Fruit fly (Drosophila melanogaster) whole organism, prepupa: ENCODE data around the gene Tssk.
A peak's percentile ranks its signal among the peaks of the same experiment; 100 is the strongest.

Experiments used
- Blimp-1 ChIP-seq: fragments of 200-800 bp; sonication (Bioruptor generic); optimal IDR thresholded peaks from 3 replicates; lab custom pipeline; 2017; ENCODE audit warnings: missing biosample characterization, missing genetic modification characterization, mild to moderate bottlenecking, moderate library complexity, missing genetic modification reagents
- CG10669 ChIP-seq: fragments of 200-800 bp; sonication (Bioruptor generic); optimal IDR thresholded peaks from 3 replicates; lab custom pipeline; 2018; ENCODE audit warnings: missing biosample characterization, mild to moderate bottlenecking, missing genetic modification characterization, moderate library complexity
- CG11294 ChIP-seq: fragments of 200-800 bp; sonication (Bioruptor generic); IDR thresholded peaks from 2 replicates; pipeline ENCODE4 v1.3.6; 2022; ENCODE audit warnings: missing biosample characterization, missing genetic modification characterization
- CG11762 ChIP-seq: fragments of 200-800 bp; sonication (Bioruptor generic); optimal IDR thresholded peaks from 3 replicates; lab custom pipeline; 2016; ENCODE audit warnings: missing biosample characterization, missing genetic modification characterization; ENCODE audit not compliant: insufficient read depth
- CG3032 ChIP-seq: fragments of 200-800 bp; optimal IDR thresholded peaks from 2 replicates; lab custom pipeline; 2019; ENCODE audit warnings: missing biosample characterization, mild to moderate bottlenecking, missing genetic modification characterization, moderate library complexity
- CG31627 ChIP-seq: fragments of 200-800 bp; sonication (Bioruptor generic); optimal IDR thresholded peaks from 3 replicates; lab custom pipeline; 2016; ENCODE audit warnings: missing biosample characterization, missing genetic modification characterization
- CG32006 ChIP-seq: fragments of 200-800 bp; sonication (Bioruptor generic); optimal IDR thresholded peaks from 3 replicates; lab custom pipeline; 2017; ENCODE audit warnings: missing biosample characterization, mild to moderate bottlenecking, missing genetic modification characterization
- CG34406 ChIP-seq: fragments of 200-800 bp; sonication (Bioruptor generic); optimal IDR thresholded peaks from 3 replicates; lab custom pipeline; 2016; ENCODE audit warnings: missing biosample characterization, missing genetic modification characterization
- CG3919 ChIP-seq: fragments of 200-800 bp; sonication (Bioruptor generic); optimal IDR thresholded peaks from 3 replicates; lab custom pipeline; 2016; ENCODE audit warnings: missing biosample characterization, missing genetic modification characterization
- CG4318 ChIP-seq: fragments of 200-800 bp; sonication (Bioruptor generic); optimal IDR thresholded peaks from 3 replicates; lab custom pipeline; 2017; ENCODE audit warnings: missing biosample characterization, mild to moderate bottlenecking, missing genetic modification characterization
- CG6276 ChIP-seq: fragments of 200-800 bp; sonication (Bioruptor generic); optimal IDR thresholded peaks from 2 replicates; lab custom pipeline; 2017; ENCODE audit warnings: missing biosample characterization, mild to moderate bottlenecking, missing genetic modification characterization
- CG6792 ChIP-seq: fragments of 200-800 bp; sonication (Bioruptor generic); optimal IDR thresholded peaks from 3 replicates; lab custom pipeline; 2016; ENCODE audit warnings: missing biosample characterization, missing genetic modification characterization
- CG6808 ChIP-seq: fragments of 200-800 bp; sonication (Bioruptor generic); optimal IDR thresholded peaks from 3 replicates; lab custom pipeline; 2017; ENCODE audit warnings: missing biosample characterization, missing genetic modification characterization, mild to moderate bottlenecking, moderate library complexity, missing genetic modification reagents
- CG6854 ChIP-seq: fragments of 200-800 bp; sonication (Bioruptor generic); optimal IDR thresholded peaks from 2 replicates; lab custom pipeline; 2017; ENCODE audit warnings: missing biosample characterization, mild to moderate bottlenecking, missing genetic modification characterization
- CG7368 ChIP-seq: fragments of 200-800 bp; sonication (Bioruptor generic); optimal IDR thresholded peaks from 3 replicates; lab custom pipeline; 2016; ENCODE audit warnings: missing biosample characterization, missing genetic modification characterization
- CG8119 ChIP-seq: fragments of 200-800 bp; sonication (Bioruptor generic); IDR thresholded peaks from 3 replicates; pipeline ENCODE4 v1.3.6; 2022; ENCODE audit warnings: missing biosample characterization, missing genetic modification characterization
- CG8319 ChIP-seq: fragments of 200-800 bp; sonication (Bioruptor generic); optimal IDR thresholded peaks from 3 replicates; lab custom pipeline; 2016; ENCODE audit warnings: missing biosample characterization, missing genetic modification characterization
- CG8632 ChIP-seq: fragments of 200-800 bp; sonication (Bioruptor generic); optimal IDR thresholded peaks from 3 replicates; lab custom pipeline; 2016; ENCODE audit warnings: missing biosample characterization, missing genetic modification characterization
- CG9139 ChIP-seq: fragments of 200-800 bp; sonication (Bioruptor generic); optimal IDR thresholded peaks from 3 replicates; lab custom pipeline; 2017; ENCODE audit warnings: missing biosample characterization, mild to moderate bottlenecking, missing genetic modification characterization
- Eip75B ChIP-seq: fragments of 200-800 bp; sonication (Bioruptor generic); optimal IDR thresholded peaks from 3 replicates; lab custom pipeline; 2016; ENCODE audit warnings: missing biosample characterization, missing genetic modification characterization
- Eip93F ChIP-seq: fragments of 200-800 bp; sonication (Bioruptor generic); optimal IDR thresholded peaks from 2 replicates; lab custom pipeline; 2016; ENCODE audit warnings: missing biosample characterization, mild to moderate bottlenecking, missing genetic modification characterization
- Ets21C ChIP-seq: fragments of 200-800 bp; sonication (Bioruptor generic); optimal IDR thresholded peaks from 3 replicates; lab custom pipeline; 2016; ENCODE audit warnings: missing biosample characterization, missing genetic modification characterization
- Ets96B ChIP-seq: fragments of 200-800 bp; optimal IDR thresholded peaks from 2 replicates; lab custom pipeline; 2019; ENCODE audit warnings: missing biosample characterization, mild to moderate bottlenecking, missing genetic modification characterization, moderate library complexity
- Hr38 ChIP-seq: sonication (Bioruptor generic); optimal IDR thresholded peaks from 2 replicates; lab custom pipeline; 2016; ENCODE audit warnings: missing biosample characterization, missing genetic modification characterization
- Hr39 ChIP-seq: fragments of 200-800 bp; sonication (Bioruptor generic); optimal IDR thresholded peaks from 2 replicates; lab custom pipeline; 2016; ENCODE audit warnings: missing biosample characterization, missing genetic modification characterization
- Met ChIP-seq: fragments of 200-800 bp; sonication (Bioruptor generic); optimal IDR thresholded peaks from 3 replicates; lab custom pipeline; 2016; ENCODE audit warnings: missing biosample characterization, missing genetic modification characterization
- OdsH ChIP-seq: fragments of 200-800 bp; sonication (Bioruptor generic); optimal IDR thresholded peaks from 3 replicates; lab custom pipeline; 2016; ENCODE audit warnings: missing biosample characterization, missing genetic modification characterization
- Sox14 ChIP-seq: fragments of 200-800 bp; sonication (Bioruptor generic); optimal IDR thresholded peaks from 3 replicates; lab custom pipeline; 2016; ENCODE audit warnings: missing biosample characterization, missing genetic modification characterization
- Sox15 ChIP-seq: fragments of 200-800 bp; sonication (Bioruptor generic); optimal IDR thresholded peaks from 3 replicates; lab custom pipeline; 2016; ENCODE audit warnings: missing biosample characterization, missing genetic modification characterization
- achi ChIP-seq: fragments of 200-800 bp; sonication (Bioruptor generic); optimal IDR thresholded peaks from 3 replicates; lab custom pipeline; 2016; ENCODE audit warnings: missing biosample characterization, missing genetic modification characterization
- cyc ChIP-seq: fragments of 200-800 bp; sonication (Bioruptor generic); optimal IDR thresholded peaks from 3 replicates; lab custom pipeline; 2016; ENCODE audit warnings: missing biosample characterization, missing genetic modification characterization
- dac ChIP-seq: fragments of 200-800 bp; sonication (Bioruptor generic); optimal IDR thresholded peaks from 2 replicates; lab custom pipeline; 2017; ENCODE audit warnings: missing biosample characterization, mild to moderate bottlenecking, missing genetic modification characterization
- dsx ChIP-seq: fragments of 200-800 bp; optimal IDR thresholded peaks from 3 replicates; lab custom pipeline; 2019; ENCODE audit warnings: missing biosample characterization, mild to moderate bottlenecking, missing genetic modification characterization, moderate library complexity; ENCODE audit not compliant: poor library complexity, severe bottlenecking
- eg ChIP-seq: fragments of 200-800 bp; sonication (Bioruptor generic); IDR thresholded peaks from 3 replicates; pipeline ENCODE4 v1.3.6; 2022; ENCODE audit warnings: missing biosample characterization, missing genetic modification characterization
- esn ChIP-seq: fragments of 200-800 bp; sonication (Bioruptor generic); optimal IDR thresholded peaks from 2 replicates; lab custom pipeline; 2016; ENCODE audit warnings: missing biosample characterization, mild to moderate bottlenecking, missing genetic modification characterization, moderate library complexity
- fd59A ChIP-seq: fragments of 200-800 bp; sonication (Bioruptor generic); optimal IDR thresholded peaks from 2 replicates; lab custom pipeline; 2017; ENCODE audit warnings: missing biosample characterization, mild to moderate bottlenecking, missing genetic modification characterization, missing genetic modification reagents
- fd85E ChIP-seq: fragments of 200-800 bp; sonication (Bioruptor generic); optimal IDR thresholded peaks from 3 replicates; lab custom pipeline; 2016; ENCODE audit warnings: missing biosample characterization, missing genetic modification characterization
- fkh ChIP-seq: fragments of 200-800 bp; sonication (Bioruptor generic); optimal IDR thresholded peaks from 3 replicates; lab custom pipeline; 2017; ENCODE audit warnings: missing biosample characterization, mild to moderate bottlenecking, missing genetic modification characterization, moderate library complexity
- lz ChIP-seq: fragments of 200-800 bp; sonication (Bioruptor generic); optimal IDR thresholded peaks from 3 replicates; lab custom pipeline; 2016; ENCODE audit warnings: missing biosample characterization, missing genetic modification characterization
- net ChIP-seq: fragments of 200-800 bp; sonication (Bioruptor generic); optimal IDR thresholded peaks from 3 replicates; lab custom pipeline; 2016; ENCODE audit warnings: missing biosample characterization, missing genetic modification characterization
- salr ChIP-seq, 2 experiments: fragments of 200-800 bp; sonication (Bioruptor generic); optimal IDR thresholded peaks; 3 replicates each; lab custom pipeline; 2016 to 2018; ENCODE audit warnings: missing biosample characterization in 2 of 2, missing genetic modification characterization in 2 of 2, mild to moderate bottlenecking in 1 of 2
- spab ChIP-seq: fragments of 200-800 bp; sonication (Bioruptor generic); optimal IDR thresholded peaks from 2 replicates; lab custom pipeline; 2017; ENCODE audit warnings: missing biosample characterization, mild to moderate bottlenecking, missing genetic modification characterization, missing genetic modification reagents
- ss ChIP-seq, 2 experiments: fragments of 200-800 bp; sonication (Bioruptor generic); optimal IDR thresholded peaks; 2 replicates in 1 of 2; 3 replicates in 1 of 2; lab custom pipeline; 2017 to 2018; ENCODE audit warnings: mild to moderate bottlenecking in 2 of 2, missing biosample characterization in 2 of 2, missing genetic modification characterization in 2 of 2, moderate library complexity in 1 of 2
- topi ChIP-seq: fragments of 200-800 bp; sonication (Bioruptor generic); optimal IDR thresholded peaks from 3 replicates; lab custom pipeline; 2016; ENCODE audit warnings: missing biosample characterization, missing genetic modification characterization

Tssk gene

DNA sequence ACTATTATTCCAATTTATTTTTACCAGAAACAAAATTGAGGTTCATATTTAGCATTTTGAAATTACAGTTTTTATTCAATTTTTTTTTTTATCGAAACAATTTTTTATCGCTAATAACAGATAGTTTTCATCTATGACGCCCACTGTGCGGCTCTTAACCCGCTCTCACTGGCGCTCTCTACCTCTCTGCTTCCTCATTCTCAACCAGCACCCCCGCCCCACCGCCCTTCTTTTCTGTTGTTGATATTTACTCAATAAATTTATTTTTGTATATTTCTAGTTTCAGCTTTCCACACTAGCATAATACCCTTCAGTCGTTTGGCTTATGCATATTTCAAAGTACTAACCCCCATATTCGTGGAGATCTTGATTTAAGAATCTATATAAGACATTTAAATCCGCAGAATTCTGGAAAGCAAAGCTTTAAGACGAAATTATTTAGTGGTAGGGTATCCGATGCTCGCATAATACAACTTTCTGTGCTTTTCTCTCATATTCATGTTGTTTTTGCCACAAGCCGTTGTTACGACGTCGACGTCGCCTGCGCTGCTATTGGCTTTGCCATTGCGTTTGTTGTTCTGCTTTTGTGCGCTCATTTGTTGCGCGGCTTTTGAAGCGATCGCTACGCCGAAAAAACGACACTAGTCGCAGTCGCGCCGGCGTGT, 14.5 kb upstream of the Tssk start (continued):
- TF ChIP-seq CG6792 (GFP tag; lab: Kevin White, UChicago) (peak; percentile 89), topi (GFP tag; lab: Kevin White, UChicago) (peak; percentile 81), Ets96B (peak; percentile 94), CG6808 (GFP tag; lab: Kevin White, UChicago) (peak; percentile 85), fd59A (GFP tag; lab: Kevin White, UChicago) (peak; percentile 85), CG7368 (GFP tag; lab: Kevin White, UChicago) (peak; percentile 84), Met (GFP tag; lab: Kevin White, UChicago) (peak; percentile 89), Eip93F (GFP tag; lab: Kevin White, UChicago) (peak; percentile 23), OdsH (peak; percentile 92)
- TF ChIP-seq, all 60 proteins: peak for 57

DNA sequence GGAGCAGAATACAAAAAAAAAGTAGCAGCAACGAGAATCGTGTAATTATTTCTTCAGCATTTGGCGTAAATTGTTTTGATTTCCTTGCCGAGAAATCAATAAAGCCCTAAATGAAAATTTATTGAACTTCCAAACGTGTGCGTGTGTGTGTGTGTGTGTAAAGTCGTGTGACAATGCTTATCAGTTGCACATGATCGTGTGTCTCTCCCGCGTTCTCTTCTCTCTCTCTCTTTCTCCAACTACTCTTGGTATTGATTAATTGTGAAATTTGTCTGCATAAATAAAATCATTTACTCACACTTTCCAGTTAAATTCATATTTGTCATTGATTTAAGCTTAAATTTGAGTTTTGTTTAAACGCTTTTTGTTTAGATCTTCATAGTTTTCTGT, 13.9 kb upstream of the Tssk start:
- no peak for TF ChIP-seq CG6854 (GFP tag; lab: Kevin White, UChicago)
- TF ChIP-seq CG11294, result no peak
- TF ChIP-seq esn, result no peak
- TF ChIP-seq CG11762 (GFP tag; lab: Kevin White, UChicago), result no peak
- no peak for TF ChIP-seq spab (GFP tag; lab: Kevin White, UChicago)
- TF ChIP-seq lz (GFP tag; lab: Kevin White, UChicago), result no peak
- TF ChIP-seq cyc (GFP tag; lab: Kevin White, UChicago), result no peak
- no peak for TF ChIP-seq dac (GFP tag; lab: Kevin White, UChicago)
- no peak for TF ChIP-seq CG6276 (GFP tag; lab: Kevin White, UChicago)
- no peak for TF ChIP-seq Sox14 (GFP tag; lab: Kevin White, UChicago)
- TF ChIP-seq topi (GFP tag; lab: Kevin White, UChicago), result no peak
- TF ChIP-seq Eip93F (GFP tag; lab: Kevin White, UChicago), result no peak
- TF ChIP-seq fkh (GFP tag; lab: Kevin White, UChicago), result no peak
- TF ChIP-seq CG3032 (tag; lab: Kevin White, UChicago), result no peak
- TF ChIP-seq fd85E, result no peak
- no peak for TF ChIP-seq ss (GFP tag; optimal IDR thresholded peaks at IDR 0.05; lab: Kevin White, UChicago)
- TF ChIP-seq, all 60 proteins: peak for 0

DNA sequence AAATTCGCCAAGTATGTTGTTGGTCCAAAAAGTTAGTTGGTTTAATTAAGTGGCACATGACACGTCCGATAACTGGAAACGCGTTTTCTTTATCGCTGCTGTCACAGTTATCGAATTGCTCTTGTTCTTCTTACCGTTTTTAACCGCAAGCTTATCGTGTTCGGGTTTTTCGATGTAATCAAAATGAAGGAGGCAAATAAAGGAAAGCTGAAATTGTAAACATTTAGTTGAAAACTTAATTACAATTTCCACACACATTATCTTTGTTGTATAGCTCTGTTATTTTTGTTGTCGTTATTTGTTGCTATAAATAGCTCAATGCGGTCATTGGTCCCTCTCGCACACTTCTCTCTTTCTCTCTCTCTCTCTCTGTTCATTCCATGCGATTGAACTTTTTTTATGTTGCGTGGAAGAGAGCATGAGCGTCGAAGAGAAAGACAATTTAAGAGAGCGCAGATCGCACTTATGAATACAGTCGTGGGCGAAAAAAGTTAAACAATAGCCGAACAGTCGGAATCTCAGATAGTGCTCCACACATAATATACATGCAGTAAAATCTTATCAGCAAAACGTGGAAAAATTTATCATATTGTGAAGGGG, 13.1 kb upstream of the Tssk start:
- TF ChIP-seq Eip75B (GFP tag; lab: Kevin White, UChicago) (no peak), Hr38 (no peak), CG6808 (GFP tag; lab: Kevin White, UChicago) (no peak), Sox15 (GFP tag; lab: Kevin White, UChicago) (peak; percentile 11), Met (GFP tag; lab: Kevin White, UChicago) (peak; percentile 53), salr (GFP tag; optimal IDR thresholded peaks at IDR 0.05; lab: Kevin White, UChicago) (no peak), CG32006 (GFP tag; lab: Kevin White, UChicago) (no peak), CG6276 (GFP tag; lab: Kevin White, UChicago) (no peak), CG34406 (GFP tag; lab: Kevin White, UChicago) (peak; percentile 23), CG10669 (GFP tag; lab: Kevin White, UChicago) (no peak), achi (GFP tag; lab: Kevin White, UChicago) (peak; percentile 37), fd85E (no peak), CG8632 (GFP tag; lab: Kevin White, UChicago) (no peak), fd59A (GFP tag; lab: Kevin White, UChicago) (no peak), spab (GFP tag; lab: Kevin White, UChicago) (no peak), eg (peak; percentile 61; the same call in 2 of the 3 replicates), net (peak; percentile 53), CG3032 (tag; lab: Kevin White, UChicago) (no peak), CG3919 (GFP tag; lab: Kevin White, UChicago) (peak; percentile 38), CG8319 (GFP tag; lab: Kevin White, UChicago) (no peak), CG6792 (GFP tag; lab: Kevin White, UChicago) (peak; percentile 15), CG4318 (GFP tag; lab: Kevin White, UChicago) (no peak), Hr39 (GFP tag; lab: Kevin White, UChicago) (peak; percentile 45), dsx (GFP tag; lab: Kevin White, UChicago) (no peak), CG31627 (GFP tag; lab: Kevin White, UChicago) (peak; percentile 34), Eip93F (GFP tag; lab: Kevin White, UChicago) (no peak), CG9139 (no peak), CG8119 (no peak; the same call in 2 of the 3 replicates), CG11294 (no peak), Blimp-1 (GFP tag; lab: Kevin White, UChicago) (no peak), cyc (GFP tag; lab: Kevin White, UChicago) (no peak), Ets21C (GFP tag; lab: Kevin White, UChicago) (peak; percentile 19)
